Fruit fly (Drosophila melanogaster): ENCODE measurements around the gene sev.

- no peak for TF ChIP-seq CG8478 (optimal IDR thresholded peaks at IDR 0.05)
- TF ChIP-seq CTCF (optimal IDR thresholded peaks at IDR 0.05) = no peak
These were observed 41.6 kb downstream of the sev start, which contains the start of gene SmydA-4 for dm6 chrX:11044456-11044855.

Data from S2 (cell line).